Fruit fly (Drosophila melanogaster) whole organism, embryonic: ENCODE data around the gene Hpr1.

ENCODE experiments used
- Asciz ChIP-seq: fragments of 200-800 bp; sonication (Bioruptor generic); optimal IDR thresholded peaks from 2 replicates; lab custom pipeline; 2017; ENCODE audit warnings: missing biosample characterization, mild to moderate bottlenecking, missing genetic modification characterization, missing genetic modification reagents
- CG10267 ChIP-seq: fragments of 200-800 bp; sonication (Bioruptor generic); optimal IDR thresholded peaks from 2 replicates; lab custom pipeline; 2018; ENCODE audit warnings: missing biosample characterization, mild to moderate bottlenecking, missing genetic modification characterization, moderate library complexity
- CG10654 ChIP-seq: fragments of 200-800 bp; sonication (Bioruptor generic); optimal IDR thresholded peaks from 2 replicates; lab custom pipeline; 2016; ENCODE audit warnings: missing biosample characterization, missing genetic modification characterization
- CG11696 ChIP-seq: fragments of 200-800 bp; sonication (Bioruptor generic); IDR thresholded peaks from 2 replicates; pipeline ENCODE4 v1.3.6; 2022; ENCODE audit warnings: missing biosample characterization, missing genetic modification characterization
- CG12104 ChIP-seq: fragments of 200-800 bp; sonication (Bioruptor generic); optimal IDR thresholded peaks from 3 replicates; lab custom pipeline; 2016; ENCODE audit warnings: missing biosample characterization, missing genetic modification characterization
- CG12236 ChIP-seq: fragments of 200-800 bp; sonication (Bioruptor generic); optimal IDR thresholded peaks from 2 replicates; lab custom pipeline; 2016; ENCODE audit warnings: missing biosample characterization, missing genetic modification characterization
- CG14441 ChIP-seq: fragments of 200-800 bp; sonication (Bioruptor generic); IDR thresholded peaks from 2 replicates; pipeline ENCODE4 v1.3.6; 2022; ENCODE audit warnings: missing biosample characterization, missing genetic modification characterization
- CG14667 ChIP-seq: fragments of 200-800 bp; sonication (Bioruptor generic); IDR thresholded peaks from 2 replicates; pipeline ENCODE4 v1.3.6; 2022; ENCODE audit warnings: missing biosample characterization, missing genetic modification characterization
- CG17568 ChIP-seq: fragments of 200-800 bp; sonication (Bioruptor generic); optimal IDR thresholded peaks from 2 replicates; lab custom pipeline; 2018; ENCODE audit warnings: missing biosample characterization, mild to moderate bottlenecking, missing genetic modification characterization, moderate library complexity
- CG18262 ChIP-seq: fragments of 200-800 bp; optimal IDR thresholded peaks from 3 replicates; lab custom pipeline; 2019; ENCODE audit warnings: missing biosample characterization, mild to moderate bottlenecking, missing genetic modification characterization, moderate library complexity
- CG31388 ChIP-seq: fragments of 200-800 bp; sonication (Bioruptor generic); optimal IDR thresholded peaks from 2 replicates; lab custom pipeline; 2016; ENCODE audit warnings: missing biosample characterization, missing genetic modification characterization
- CG6254 ChIP-seq: fragments of 200-800 bp; sonication (Bioruptor generic); optimal IDR thresholded peaks from 3 replicates; lab custom pipeline; 2017; ENCODE audit warnings: mild to moderate bottlenecking, missing biosample characterization, missing genetic modification reagents, missing genetic modification characterization
- CG7556 ChIP-seq: fragments of 200-800 bp; sonication (Bioruptor generic); optimal IDR thresholded peaks from 2 replicates; lab custom pipeline; 2017; ENCODE audit warnings: missing biosample characterization, mild to moderate bottlenecking, missing genetic modification characterization
- Dek ChIP-seq: fragments of 200-800 bp; sonication (Bioruptor generic); optimal IDR thresholded peaks from 3 replicates; lab custom pipeline; 2019; ENCODE audit warnings: missing biosample characterization, mild to moderate bottlenecking, missing genetic modification characterization, moderate library complexity
- HLH54F ChIP-seq: fragments of 200-800 bp; sonication (Bioruptor generic); optimal IDR thresholded peaks from 3 replicates; lab custom pipeline; 2016; ENCODE audit warnings: missing biosample characterization, missing genetic modification characterization
- Hmr ChIP-seq: fragments of 200-800 bp; sonication (Bioruptor generic); optimal IDR thresholded peaks from 3 replicates; lab custom pipeline; 2017; ENCODE audit warnings: mild to moderate bottlenecking, missing biosample characterization, missing genetic modification reagents, missing genetic modification characterization
- Hr3 ChIP-seq: fragments of 200-800 bp; sonication (Bioruptor generic); optimal IDR thresholded peaks from 3 replicates; lab custom pipeline; 2016; ENCODE audit warnings: missing biosample characterization, missing genetic modification characterization
- Lim3 ChIP-seq: fragments of 200-800 bp; sonication (Bioruptor generic); IDR thresholded peaks from 2 replicates; pipeline ENCODE4 v1.3.6; 2022; ENCODE audit warnings: missing biosample characterization, missing genetic modification characterization
- NC2α ChIP-seq: fragments of 200-800 bp; sonication (Bioruptor generic); optimal IDR thresholded peaks from 2 replicates; lab custom pipeline; 2016; ENCODE audit warnings: missing biosample characterization, missing genetic modification characterization
- Spps ChIP-seq: fragments of 200-800 bp; sonication (Bioruptor generic); optimal IDR thresholded peaks from 2 replicates; lab custom pipeline; 2018; ENCODE audit warnings: missing biosample characterization, mild to moderate bottlenecking, missing genetic modification characterization
- TFAM ChIP-seq: fragments of 200-800 bp; sonication (Bioruptor generic); optimal IDR thresholded peaks from 2 replicates; lab custom pipeline; 2017; ENCODE audit warnings: missing biosample characterization, missing genetic modification characterization, inconsistent platforms
- Usf ChIP-seq: fragments of 200-800 bp; sonication (Bioruptor generic); optimal IDR thresholded peaks from 2 replicates; lab custom pipeline; 2017; ENCODE audit warnings: missing genotype, missing biosample characterization, missing genetic modification characterization
- Xbp1 ChIP-seq: fragments of 200-800 bp; sonication (Bioruptor generic); optimal IDR thresholded peaks from 3 replicates; lab custom pipeline; 2016; ENCODE audit warnings: missing biosample characterization, mild to moderate bottlenecking, missing genetic modification characterization
- ab ChIP-seq: fragments of 200-800 bp; sonication (Bioruptor generic); optimal IDR thresholded peaks from 2 replicates; lab custom pipeline; 2016; ENCODE audit warnings: missing biosample characterization, missing genetic modification characterization
- amos ChIP-seq: fragments of 200-800 bp; sonication (Bioruptor generic); IDR thresholded peaks from 2 replicates; pipeline ENCODE4 v1.3.6; 2022; ENCODE audit warnings: missing biosample characterization, missing genetic modification characterization; ENCODE audit not compliant: partially characterized antibody
- cato ChIP-seq: fragments of 200-800 bp; sonication (Bioruptor generic); optimal IDR thresholded peaks from 2 replicates; lab custom pipeline; 2016; ENCODE audit warnings: missing biosample characterization, missing genetic modification characterization, borderline replicate concordance
- danr ChIP-seq: fragments of 200-800 bp; sonication (Bioruptor generic); IDR thresholded peaks from 2 replicates; pipeline ENCODE4 v1.3.6; 2022; ENCODE audit warnings: missing biosample characterization, missing genetic modification characterization
- eve ChIP-seq, 2 experiments: fragments of >200 bp; optimal IDR thresholded peaks; 2 replicates each; lab custom pipeline; 2017; ENCODE audit warnings: missing biosample characterization in 2 of 2, missing genetic modification characterization in 2 of 2
- gfzf ChIP-seq: fragments of 200-800 bp; sonication (Bioruptor generic); optimal IDR thresholded peaks from 2 replicates; lab custom pipeline; 2016; ENCODE audit warnings: missing biosample characterization, mild to moderate bottlenecking, missing genetic modification characterization, moderate library complexity
- h ChIP-seq: fragments of >200 bp; optimal IDR thresholded peaks from 2 replicates; lab custom pipeline; 2017
- hkb ChIP-seq, 2 experiments: fragments of 200-800 bp in 1 of 2; fragments of >200 bp in 1 of 2; sonication (Bioruptor generic) in 1 of 2; IDR thresholded peaks in 1 of 2; optimal IDR thresholded peaks in 1 of 2; 2 replicates each; pipeline versions ENCODE4 v1.3.6 to Lab custom; 2017 to 2022; ENCODE audit warnings: missing biosample characterization in 1 of 2, missing genetic modification characterization in 1 of 2
- ind ChIP-seq: fragments of 200-800 bp; sonication (Bioruptor generic); optimal IDR thresholded peaks from 3 replicates; lab custom pipeline; 2016; ENCODE audit warnings: missing biosample characterization, missing genetic modification characterization
- inv ChIP-seq: fragments of 200-800 bp; sonication (Bioruptor generic); IDR thresholded peaks from 2 replicates; pipeline ENCODE4 v1.3.6; 2022; ENCODE audit warnings: missing biosample characterization, missing genetic modification characterization; ENCODE audit not compliant: partially characterized antibody
- klu ChIP-seq: fragments of 200-800 bp; sonication (Bioruptor generic); IDR thresholded peaks from 2 replicates; pipeline ENCODE4 v1.3.6; 2022; ENCODE audit warnings: missing biosample characterization, missing genetic modification characterization
- lilli ChIP-seq: fragments of 200-800 bp; sonication (Bioruptor generic); optimal IDR thresholded peaks from 3 replicates; lab custom pipeline; 2016; ENCODE audit warnings: missing biosample characterization, missing genetic modification characterization
- lola ChIP-seq, 3 experiments: fragments of >200 bp in 2 of 3; fragments of 200-800 bp in 1 of 3; sonication (Bioruptor generic) in 1 of 3; optimal IDR thresholded peaks; 2 replicates each; lab custom pipeline; 2017 to 2019; ENCODE audit warnings: missing biosample characterization in 3 of 3, missing genetic modification characterization in 3 of 3, mild to moderate bottlenecking in 1 of 3, moderate library complexity in 1 of 3
- nerfin-1 ChIP-seq: fragments of 200-800 bp; sonication (Bioruptor generic); optimal IDR thresholded peaks from 3 replicates; lab custom pipeline; 2019; ENCODE audit warnings: missing biosample characterization, mild to moderate bottlenecking, missing genetic modification characterization, moderate library complexity
- nom ChIP-seq: fragments of 200-800 bp; sonication (Bioruptor generic); optimal IDR thresholded peaks from 2 replicates; lab custom pipeline; 2017; ENCODE audit warnings: missing biosample characterization, missing genetic modification characterization, mild to moderate bottlenecking, moderate library complexity, missing genetic modification reagents
- oc ChIP-seq: fragments of 200-800 bp; sonication (Bioruptor generic); optimal IDR thresholded peaks from 2 replicates; lab custom pipeline; 2018; ENCODE audit warnings: missing biosample characterization, mild to moderate bottlenecking, missing genetic modification characterization, moderate library complexity
- pfk ChIP-seq: fragments of 200-800 bp; sonication (Bioruptor generic); optimal IDR thresholded peaks from 2 replicates; lab custom pipeline; 2018; ENCODE audit warnings: missing biosample characterization, mild to moderate bottlenecking, missing genetic modification characterization, moderate library complexity
- pros ChIP-seq: fragments of 200-800 bp; sonication (Bioruptor generic); optimal IDR thresholded peaks from 3 replicates; lab custom pipeline; 2019; ENCODE audit warnings: missing biosample characterization, mild to moderate bottlenecking, missing genetic modification characterization, moderate library complexity
- pzg ChIP-seq: fragments of 200-800 bp; sonication (Bioruptor generic); optimal IDR thresholded peaks from 3 replicates; lab custom pipeline; 2018; ENCODE audit warnings: missing biosample characterization, mild to moderate bottlenecking, missing genetic modification characterization, moderate library complexity
- sisA ChIP-seq: fragments of 200-800 bp; sonication (Bioruptor generic); IDR thresholded peaks from 2 replicates; pipeline ENCODE4 v1.3.6; 2022; ENCODE audit warnings: missing biosample characterization, missing genetic modification characterization
- sob ChIP-seq: fragments of 200-800 bp; sonication (Bioruptor generic); IDR thresholded peaks from 2 replicates; pipeline ENCODE4 v1.3.6; 2022; ENCODE audit warnings: missing biosample characterization, missing genetic modification characterization
- tup ChIP-seq: fragments of 200-800 bp; sonication (Bioruptor generic); optimal IDR thresholded peaks from 2 replicates; lab custom pipeline; 2016; ENCODE audit warnings: missing biosample characterization, mild to moderate bottlenecking, missing genetic modification characterization, moderate library complexity
- unpg ChIP-seq: fragments of 200-800 bp; sonication (Bioruptor generic); optimal IDR thresholded peaks from 3 replicates; lab custom pipeline; 2018; ENCODE audit warnings: missing biosample characterization, mild to moderate bottlenecking, missing genetic modification characterization, moderate library complexity
- z ChIP-seq: fragments of 200-800 bp; sonication (Bioruptor generic); IDR thresholded peaks from 3 replicates; pipeline ENCODE4 v1.3.6; 2022; ENCODE audit warnings: missing biosample characterization, missing genetic modification characterization

Hpr1 gene

DNA sequence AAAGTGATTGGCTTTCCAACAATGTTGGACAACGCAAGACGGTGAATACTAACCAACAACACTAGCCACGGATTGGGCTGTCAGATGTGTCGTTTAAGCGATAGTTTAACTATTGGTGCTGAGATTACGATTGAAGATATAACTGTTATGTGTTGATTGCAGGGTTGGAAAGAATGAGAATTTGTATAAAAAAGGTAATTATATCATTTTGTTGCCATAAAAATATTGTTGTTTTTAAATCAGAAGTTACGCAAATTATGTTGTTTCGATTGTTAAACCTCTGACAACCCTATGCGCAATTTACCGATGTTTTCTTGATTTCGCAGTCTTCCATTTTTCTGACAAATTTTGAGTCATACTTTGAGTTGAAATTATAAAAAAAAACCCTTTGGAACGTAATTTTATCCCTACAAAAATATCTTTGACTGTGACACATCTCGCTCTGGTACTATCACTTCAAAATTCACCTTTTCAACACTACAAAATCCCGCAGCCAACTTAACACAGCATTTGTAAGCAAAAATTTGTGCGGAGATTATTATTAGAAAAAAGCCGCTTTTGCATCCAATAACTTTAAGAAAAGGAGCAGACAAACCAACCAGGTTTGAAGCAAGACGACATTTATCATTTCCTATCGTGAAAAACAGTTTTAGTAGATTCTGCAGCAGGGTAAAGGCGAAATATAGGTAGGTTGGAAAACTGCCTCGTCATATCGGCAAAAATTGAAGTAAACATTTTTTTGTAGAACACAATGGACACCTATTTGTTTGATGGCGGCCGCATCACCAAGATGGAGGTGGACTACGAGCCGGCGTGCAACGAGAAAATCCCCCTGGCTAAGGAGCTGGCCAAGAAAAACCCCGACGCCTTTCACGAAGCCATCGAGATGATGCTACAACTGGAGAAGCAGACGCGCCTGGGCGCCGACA is 32.0 kb downstream of the Hpr1 start, which contains the start of the genes Hat1 and Rpn5:
Gene Hat1 (minus strand): TSS at position 360 of the 929 bp plus-strand sequence.
Gene Rpn5 (plus strand): TSS at position 469 of the 929 bp plus-strand sequence.
- peak; percentile 78 for TF ChIP-seq CG10654 (GFP tag; lab: Kevin White, UChicago)
- TF ChIP-seq CG31388 (GFP tag; lab: Kevin White, UChicago) = peak; percentile 56
- peak; percentile 73 for TF ChIP-seq Dek (tag; lab: Kevin White, UChicago)
- peak; percentile 90 for TF ChIP-seq Xbp1
- TF ChIP-seq CG7556 = peak; percentile 85
- peak; percentile 66 for TF ChIP-seq Usf (GFP tag; lab: Kevin White, UChicago)
- TF ChIP-seq ab (GFP tag; lab: Kevin White, UChicago) = peak; percentile 82
- peak; percentile 74; the same call in 1 of the 2 replicates for TF ChIP-seq klu (GFP tag; lab: Robert Waterston, UW)
- TF ChIP-seq CG12104 (GFP tag; lab: Kevin White, UChicago) = peak; percentile 69
- peak; percentile 56 for TF ChIP-seq tup
- TF ChIP-seq hkb (optimal IDR thresholded peaks at IDR 0.05; lab: Kevin White, UChicago) = no peak
- peak; percentile 56 for TF ChIP-seq hkb (GFP tag; IDR thresholded peaks at IDR 0.05; lab: Robert Waterston, UW)
- peak; percentile 97 for TF ChIP-seq CG10267 (tag; lab: Kevin White, UChicago)
- TF ChIP-seq nom (GFP tag; lab: Kevin White, UChicago) = peak; percentile 56
- peak; percentile 0 for TF ChIP-seq oc
- peak; percentile 68 for TF ChIP-seq amos (GFP tag; lab: Robert Waterston, UW)
- peak; percentile 58 for TF ChIP-seq pzg (GFP tag; lab: Kevin White, UChicago)
- peak; percentile 94 for TF ChIP-seq HLH54F (GFP tag; lab: Kevin White, UChicago)
- no peak for TF ChIP-seq CG17568 (GFP tag; lab: Kevin White, UChicago)
- peak; percentile 24 for TF ChIP-seq Spps (tag; lab: Kevin White, UChicago)
- TF ChIP-seq CG12236 = peak; percentile 69
- peak; percentile 75 for TF ChIP-seq CG18262 (tag; lab: Kevin White, UChicago)
- TF ChIP-seq unpg (GFP tag; lab: Kevin White, UChicago) = peak; percentile 66
- TF ChIP-seq CG6254 (GFP tag; lab: Kevin White, UChicago) = no peak
- peak; percentile 81 for TF ChIP-seq Hmr (GFP tag; lab: Kevin White, UChicago)
- no peak for TF ChIP-seq Asciz (GFP tag; lab: Kevin White, UChicago)
- TF ChIP-seq sob = peak; percentile 74
- peak; percentile 60; the same call in 1 of the 2 replicates for TF ChIP-seq danr (GFP tag; lab: Robert Waterston, UW)
- TF ChIP-seq CG14667 = peak; percentile 33; the same call in 1 of the 2 replicates
- TF ChIP-seq CG14441 (GFP tag; lab: Robert Waterston, UW) = peak; percentile 70; the same call in 1 of the 2 replicates
- TF ChIP-seq lola (GFP tag; optimal IDR thresholded peaks at IDR 0.05; lab: Kevin White, UChicago) = peak in 1 of 3 experiments; percentile 81
- peak; percentile 90 for TF ChIP-seq Hr3 (GFP tag; lab: Kevin White, UChicago)
- no peak for TF ChIP-seq pfk (GFP tag; lab: Kevin White, UChicago)
- TF ChIP-seq lilli (GFP tag; lab: Kevin White, UChicago) = peak; percentile 92
- no peak for TF ChIP-seq eve (GFP tag; optimal IDR thresholded peaks at IDR 0.05; lab: Kevin White, UChicago)
- TF ChIP-seq Lim3 = no peak
- TF ChIP-seq ind (GFP tag; lab: Kevin White, UChicago) = peak; percentile 90
- peak; percentile 75 for TF ChIP-seq inv (GFP tag; lab: Robert Waterston, UW)
- TF ChIP-seq h = no peak
- TF ChIP-seq gfzf = peak; percentile 38
- peak; percentile 22 for TF ChIP-seq TFAM
- TF ChIP-seq pros (GFP tag; lab: Kevin White, UChicago) = no peak
- TF ChIP-seq CG11696 = no peak
- no peak for TF ChIP-seq z (GFP tag; lab: Robert Waterston, UW)
- peak; percentile 76 for TF ChIP-seq cato (GFP tag; lab: Kevin White, UChicago)
- TF ChIP-seq nerfin-1 = peak; percentile 54
- peak; percentile 77 for TF ChIP-seq NC2α
- TF ChIP-seq sisA (GFP tag; lab: Robert Waterston, UW) = peak; percentile 78
